Worm (Caenorhabditis elegans) whole organism, L2 larva: Measurements from ENCODE around the gene T26C5.3.

Experiments used
- alr-1 ChIP-seq: fragments of 150-350 bp; optimal IDR thresholded peaks from 2 replicates; lab custom pipeline; 2014; ENCODE audit warnings: missing biosample characterization, missing genetic modification characterization
- aly-2 ChIP-seq: fragments of 150-350 bp; optimal IDR thresholded peaks from 2 replicates; lab custom pipeline; 2014; ENCODE audit warnings: missing biosample characterization, missing genetic modification characterization
- ama-1 ChIP-seq: fragments of 150-350 bp; optimal IDR thresholded peaks from 2 replicates; lab custom pipeline; 2018; ENCODE audit warnings: inconsistent platforms
- blmp-1 ChIP-seq: sonication (generic microtip); optimal IDR thresholded peaks from 2 replicates; lab custom pipeline; 2017; ENCODE audit warnings: missing genetic modification characterization, mild to moderate bottlenecking, missing compliant biosample characterization, antibody characterized with exemption, moderate library complexity; ENCODE audit not compliant: insufficient read depth
- fos-1 ChIP-seq: fragments of 150-350 bp; optimal IDR thresholded peaks from 2 replicates; lab custom pipeline; 2014; ENCODE audit warnings: missing biosample characterization, missing genetic modification characterization
- lsy-2 ChIP-seq, 2 experiments: fragments of 150-350 bp in 1 of 2; sonication (generic microtip) in 1 of 2; optimal IDR thresholded peaks; 2 replicates each; lab custom pipeline; 2014 to 2017; ENCODE audit warnings: missing biosample characterization in 2 of 2, missing genetic modification characterization in 2 of 2
- nhr-11 ChIP-seq: fragments of 150-350 bp; optimal IDR thresholded peaks from 2 replicates; lab custom pipeline; 2014; ENCODE audit warnings: missing biosample characterization, missing genetic modification characterization
- nhr-12 ChIP-seq: fragments of 150-350 bp; optimal IDR thresholded peaks from 2 replicates; lab custom pipeline; 2014; ENCODE audit warnings: missing biosample characterization, missing genetic modification characterization
- nhr-237 ChIP-seq: fragments of 150-350 bp; optimal IDR thresholded peaks from 2 replicates; lab custom pipeline; 2014; ENCODE audit warnings: missing biosample characterization, missing genetic modification characterization
- peb-1 ChIP-seq: fragments of 150-350 bp; optimal IDR thresholded peaks from 2 replicates; lab custom pipeline; 2014; ENCODE audit warnings: missing biosample characterization, missing genetic modification characterization
- skn-1 ChIP-seq: sonication (generic microtip); optimal IDR thresholded peaks from 2 replicates; lab custom pipeline; 2017; ENCODE audit warnings: missing biosample characterization, missing genetic modification characterization
- snpc-4 ChIP-seq: fragments of 150-350 bp; optimal IDR thresholded peaks from 2 replicates; lab custom pipeline; 2014; ENCODE audit warnings: missing biosample characterization, missing genetic modification characterization
- unc-62 ChIP-seq: fragments of 150-350 bp; optimal IDR thresholded peaks from 2 replicates; lab custom pipeline; 2014; ENCODE audit warnings: missing biosample characterization, missing genetic modification reagents, missing genetic modification characterization

- TF ChIP-seq ama-1 (lab: Kevin White, UChicago) (no peak), lsy-2 (tag; optimal IDR thresholded peaks at IDR 0.05; lab: Kevin White, UChicago) (no peak), snpc-4 (no peak), skn-1 (tag; lab: Kevin White, UChicago) (no peak), nhr-11 (tag; lab: Kevin White, UChicago) (no peak), unc-62 (no peak), peb-1 (tag; lab: Kevin White, UChicago) (no peak), fos-1 (tag; lab: Kevin White, UChicago) (no peak), nhr-237 (tag; lab: Kevin White, UChicago) (no peak), blmp-1 (no peak), nhr-12 (tag; lab: Kevin White, UChicago) (no peak), alr-1 (tag; lab: Kevin White, UChicago) (no peak), aly-2 (tag; lab: Kevin White, UChicago) (no peak)
Measured at ce11 chrII:9271285-9271684, 34.9 kb downstream of the T26C5.3 start.
